Worm (Caenorhabditis elegans): ENCODE results near the gene eel-1.

ce11 chrIV:3018588-3018987 lies 31.3 kb downstream of the eel-1 start:
- TF ChIP-seq ref-1 (GFP tag; conservative IDR thresholded peaks at IDR 0.05) (no peak), flt-1 (GFP tag; IDR thresholded peaks at IDR 0.05) (no peak), T22C8.4 (GFP tag; IDR thresholded peaks at IDR 0.05) (no peak), klf-2 (GFP tag; conservative IDR thresholded peaks at IDR 0.05) (no peak)

Data from whole organism, midembryonic.